Fruit fly (Drosophila melanogaster) whole organism, embryonic: ENCODE data around the gene E2f1.

ENCODE experiments used
- Awh ChIP-seq: fragments of 200-800 bp; sonication (Bioruptor generic); IDR thresholded peaks from 2 replicates; pipeline ENCODE4, ENCODE4 v1.3.6; 2022; ENCODE audit warnings: missing biosample characterization, missing genetic modification characterization
- CG11695 ChIP-seq: fragments of 200-800 bp; sonication (Bioruptor generic); IDR thresholded peaks from 3 replicates; pipeline ENCODE4 v1.3.6; 2022; ENCODE audit warnings: missing biosample characterization, missing genetic modification characterization
- CG11696 ChIP-seq: fragments of 200-800 bp; sonication (Bioruptor generic); IDR thresholded peaks from 2 replicates; pipeline ENCODE4 v1.3.6; 2022; ENCODE audit warnings: missing biosample characterization, missing genetic modification characterization
- CG13296 ChIP-seq: fragments of 200-800 bp; sonication (Bioruptor generic); optimal IDR thresholded peaks from 3 replicates; lab custom pipeline; 2018; ENCODE audit warnings: missing biosample characterization, mild to moderate bottlenecking, missing genetic modification characterization
- CG13894 ChIP-seq: fragments of 200-800 bp; sonication (Bioruptor generic); optimal IDR thresholded peaks from 3 replicates; lab custom pipeline; 2018; ENCODE audit warnings: missing biosample characterization, mild to moderate bottlenecking, missing genetic modification characterization, moderate library complexity
- CG14014 ChIP-seq: fragments of 200-800 bp; sonication (Bioruptor generic); IDR thresholded peaks from 2 replicates; pipeline ENCODE4 v1.3.6; 2022; ENCODE audit warnings: missing biosample characterization, missing genetic modification characterization
- CG17186 ChIP-seq: fragments of 200-800 bp; sonication (Bioruptor generic); optimal IDR thresholded peaks from 3 replicates; lab custom pipeline; 2017; ENCODE audit warnings: missing biosample characterization, missing genetic modification reagents, missing genetic modification characterization
- CG17912 ChIP-seq: fragments of 200-800 bp; sonication (Bioruptor generic); optimal IDR thresholded peaks from 2 replicates; lab custom pipeline; 2018; ENCODE audit warnings: missing biosample characterization, mild to moderate bottlenecking, missing genetic modification characterization
- CG18262 ChIP-seq: fragments of 200-800 bp; optimal IDR thresholded peaks from 3 replicates; lab custom pipeline; 2019; ENCODE audit warnings: missing biosample characterization, mild to moderate bottlenecking, missing genetic modification characterization, moderate library complexity
- CG1832 ChIP-seq: fragments of 200-800 bp; sonication (Bioruptor generic); optimal IDR thresholded peaks from 2 replicates; lab custom pipeline; 2017; ENCODE audit warnings: missing biosample characterization, mild to moderate bottlenecking, missing genetic modification characterization, inconsistent platforms
- CG2116 ChIP-seq: fragments of 200-800 bp; sonication (Bioruptor generic); optimal IDR thresholded peaks from 3 replicates; lab custom pipeline; 2018; ENCODE audit warnings: missing biosample characterization, mild to moderate bottlenecking, missing genetic modification characterization
- CG30403 ChIP-seq: fragments of 200-800 bp; sonication (Bioruptor generic); optimal IDR thresholded peaks from 3 replicates; lab custom pipeline; 2016; ENCODE audit warnings: missing biosample characterization, missing genetic modification characterization
- CG3847 ChIP-seq: fragments of 200-800 bp; sonication (Bioruptor generic); IDR thresholded peaks from 2 replicates; pipeline ENCODE4 v1.3.6; 2022; ENCODE audit warnings: missing biosample characterization, missing genetic modification characterization
- CG42726 ChIP-seq: fragments of 200-800 bp; sonication (Bioruptor generic); IDR thresholded peaks from 2 replicates; pipeline ENCODE4 v1.3.6; 2022; ENCODE audit warnings: missing biosample characterization, missing genetic modification characterization; ENCODE audit not compliant: partially characterized antibody
- CG4328 ChIP-seq: fragments of 200-800 bp; sonication (Bioruptor generic); optimal IDR thresholded peaks from 3 replicates; lab custom pipeline; 2017; ENCODE audit warnings: missing biosample characterization, missing genetic modification reagents, missing genetic modification characterization
- CG4707 ChIP-seq: fragments of 200-800 bp; sonication (Bioruptor generic); optimal IDR thresholded peaks from 2 replicates; lab custom pipeline; 2018; ENCODE audit warnings: missing biosample characterization, mild to moderate bottlenecking, missing genetic modification characterization, moderate library complexity
- CG4854 ChIP-seq: fragments of 200-800 bp; sonication (Bioruptor generic); optimal IDR thresholded peaks from 2 replicates; lab custom pipeline; 2016; ENCODE audit warnings: missing biosample characterization, missing genetic modification characterization, inconsistent platforms
- CG6689 ChIP-seq: fragments of 200-800 bp; sonication (Bioruptor generic); IDR thresholded peaks from 2 replicates; pipeline ENCODE4 v1.3.6; 2022; ENCODE audit warnings: missing biosample characterization, missing genetic modification characterization
- CG7271 ChIP-seq: fragments of 200-800 bp; sonication (Bioruptor generic); optimal IDR thresholded peaks from 2 replicates; lab custom pipeline; 2018; ENCODE audit warnings: missing biosample characterization, mild to moderate bottlenecking, missing genetic modification characterization, moderate library complexity
- CG7556 ChIP-seq: fragments of 200-800 bp; sonication (Bioruptor generic); optimal IDR thresholded peaks from 2 replicates; lab custom pipeline; 2017; ENCODE audit warnings: missing biosample characterization, mild to moderate bottlenecking, missing genetic modification characterization
- CG7745 ChIP-seq: fragments of 200-800 bp; sonication (Bioruptor generic); optimal IDR thresholded peaks from 2 replicates; lab custom pipeline; 2018; ENCODE audit warnings: missing biosample characterization, mild to moderate bottlenecking, missing genetic modification characterization, moderate library complexity
- CG7963 ChIP-seq: fragments of 200-800 bp; sonication (Bioruptor generic); IDR thresholded peaks from 3 replicates; pipeline ENCODE4 v1.3.6; 2022; ENCODE audit warnings: missing biosample characterization, missing genetic modification characterization; ENCODE audit not compliant: partially characterized antibody
- CG8089 ChIP-seq: fragments of 200-800 bp; sonication (Bioruptor generic); optimal IDR thresholded peaks from 3 replicates; lab custom pipeline; 2016; ENCODE audit warnings: missing biosample characterization, missing genetic modification characterization
- CG8281 ChIP-seq: fragments of 200-800 bp; sonication (Bioruptor generic); optimal IDR thresholded peaks from 2 replicates; lab custom pipeline; 2018; ENCODE audit warnings: missing biosample characterization, mild to moderate bottlenecking, missing genetic modification characterization, moderate library complexity
- CG8359 ChIP-seq: fragments of 200-800 bp; sonication (Bioruptor generic); optimal IDR thresholded peaks from 2 replicates; lab custom pipeline; 2017; ENCODE audit warnings: missing biosample characterization, mild to moderate bottlenecking, missing genetic modification characterization, borderline replicate concordance
- CG8924 ChIP-seq: fragments of 200-800 bp; optimal IDR thresholded peaks from 3 replicates; lab custom pipeline; 2019; ENCODE audit warnings: missing biosample characterization, mild to moderate bottlenecking, missing genetic modification characterization, moderate library complexity
- CG9215 ChIP-seq: fragments of 200-800 bp; sonication (Bioruptor generic); IDR thresholded peaks from 2 replicates; pipeline ENCODE4 v1.3.6; 2022; ENCODE audit warnings: missing biosample characterization, missing genetic modification characterization
- E2f2 ChIP-seq: fragments of 200-800 bp; sonication (Bioruptor generic); IDR thresholded peaks from 2 replicates; pipeline ENCODE4 v1.3.6; 2022; ENCODE audit warnings: missing biosample characterization, missing genetic modification characterization
- Ets65A ChIP-seq: fragments of 200-800 bp; sonication (Bioruptor generic); peaks from one replicate; lab custom pipeline; 2016; ENCODE audit warnings: missing biosample characterization, missing genetic modification characterization
- HmgZ ChIP-seq: fragments of 200-800 bp; sonication (Bioruptor generic); optimal IDR thresholded peaks from 2 replicates; lab custom pipeline; 2018; ENCODE audit warnings: missing biosample characterization, mild to moderate bottlenecking, missing genetic modification characterization
- Lim3 ChIP-seq: fragments of 200-800 bp; sonication (Bioruptor generic); IDR thresholded peaks from 2 replicates; pipeline ENCODE4 v1.3.6; 2022; ENCODE audit warnings: missing biosample characterization, missing genetic modification characterization
- Max ChIP-seq: fragments of 200-800 bp; sonication (Bioruptor generic); optimal IDR thresholded peaks from 2 replicates; lab custom pipeline; 2016; ENCODE audit warnings: missing biosample characterization, mild to moderate bottlenecking, missing genetic modification characterization
- Mrtf ChIP-seq: fragments of 200-800 bp; sonication (Bioruptor generic); IDR thresholded peaks from 3 replicates; pipeline ENCODE4 v1.3.6; 2022; ENCODE audit warnings: missing biosample characterization, missing genetic modification characterization
- Neu2 ChIP-seq: fragments of 200-800 bp; sonication (Bioruptor generic); optimal IDR thresholded peaks from 3 replicates; lab custom pipeline; 2016; ENCODE audit warnings: missing biosample characterization, missing genetic modification characterization, borderline replicate concordance
- Pdp1 ChIP-seq, 2 experiments: fragments of 200-800 bp; sonication (Bioruptor generic); optimal IDR thresholded peaks; 3 replicates each; lab custom pipeline; 2016; ENCODE audit warnings: missing biosample characterization in 2 of 2, missing genetic modification characterization in 2 of 2, mild to moderate bottlenecking in 1 of 2, moderate library complexity in 1 of 2
- Scr ChIP-seq: fragments of 200-800 bp; sonication (Bioruptor generic); IDR thresholded peaks from 2 replicates; pipeline ENCODE4 v1.3.6; 2022; ENCODE audit warnings: missing biosample characterization, missing genetic modification characterization; ENCODE audit not compliant: partially characterized antibody
- Sin3A ChIP-seq: fragments of >200 bp; optimal IDR thresholded peaks from 2 replicates; lab custom pipeline; 2018
- Taf1 ChIP-seq: fragments of 200-800 bp; sonication (Bioruptor generic); IDR thresholded peaks from 2 replicates; pipeline ENCODE4 v1.3.6; 2022; ENCODE audit warnings: missing biosample characterization, missing genetic modification characterization
- Usf ChIP-seq: fragments of 200-800 bp; sonication (Bioruptor generic); optimal IDR thresholded peaks from 2 replicates; lab custom pipeline; 2017; ENCODE audit warnings: missing genotype, missing biosample characterization, missing genetic modification characterization
- amos ChIP-seq: fragments of 200-800 bp; sonication (Bioruptor generic); IDR thresholded peaks from 2 replicates; pipeline ENCODE4 v1.3.6; 2022; ENCODE audit warnings: missing biosample characterization, missing genetic modification characterization; ENCODE audit not compliant: partially characterized antibody
- dan ChIP-seq: fragments of 200-800 bp; sonication (Bioruptor generic); IDR thresholded peaks from 2 replicates; pipeline ENCODE4 v1.3.6; 2022; ENCODE audit warnings: missing biosample characterization, missing genetic modification characterization
- fd96Cb ChIP-seq: fragments of 200-800 bp; sonication (Bioruptor generic); optimal IDR thresholded peaks from 2 replicates; lab custom pipeline; 2018; ENCODE audit warnings: missing biosample characterization, mild to moderate bottlenecking, missing genetic modification characterization, moderate library complexity
- grn ChIP-seq: fragments of 200-800 bp; sonication (Bioruptor generic); optimal IDR thresholded peaks from 3 replicates; lab custom pipeline; 2017; ENCODE audit warnings: missing biosample characterization, missing genetic modification characterization
- nom ChIP-seq: fragments of 200-800 bp; sonication (Bioruptor generic); optimal IDR thresholded peaks from 2 replicates; lab custom pipeline; 2017; ENCODE audit warnings: missing biosample characterization, missing genetic modification characterization, mild to moderate bottlenecking, moderate library complexity, missing genetic modification reagents
- pnt ChIP-seq: fragments of 200-800 bp; sonication (Bioruptor generic); optimal IDR thresholded peaks from 3 replicates; lab custom pipeline; 2016; ENCODE audit warnings: missing biosample characterization, missing genetic modification characterization
- pzg ChIP-seq: fragments of 200-800 bp; sonication (Bioruptor generic); optimal IDR thresholded peaks from 3 replicates; lab custom pipeline; 2018; ENCODE audit warnings: missing biosample characterization, mild to moderate bottlenecking, missing genetic modification characterization, moderate library complexity
- sr ChIP-seq: fragments of 200-800 bp; sonication (Bioruptor generic); IDR thresholded peaks from 3 replicates; pipeline ENCODE4 v1.3.6; 2022; ENCODE audit warnings: missing biosample characterization, missing genetic modification characterization
- twi ChIP-seq: fragments of 200-800 bp; optimal IDR thresholded peaks from 2 replicates; lab custom pipeline; 2019; ENCODE audit warnings: missing biosample characterization, mild to moderate bottlenecking, missing genetic modification characterization, moderate library complexity
- vvl ChIP-seq: fragments of 200-800 bp; sonication (Bioruptor generic); IDR thresholded peaks from 2 replicates; pipeline ENCODE4 v1.3.6; 2022; ENCODE audit warnings: missing biosample characterization, missing genetic modification characterization
- z ChIP-seq: fragments of 200-800 bp; sonication (Bioruptor generic); IDR thresholded peaks from 3 replicates; pipeline ENCODE4 v1.3.6; 2022; ENCODE audit warnings: missing biosample characterization, missing genetic modification characterization

E2f1 gene

DNA sequence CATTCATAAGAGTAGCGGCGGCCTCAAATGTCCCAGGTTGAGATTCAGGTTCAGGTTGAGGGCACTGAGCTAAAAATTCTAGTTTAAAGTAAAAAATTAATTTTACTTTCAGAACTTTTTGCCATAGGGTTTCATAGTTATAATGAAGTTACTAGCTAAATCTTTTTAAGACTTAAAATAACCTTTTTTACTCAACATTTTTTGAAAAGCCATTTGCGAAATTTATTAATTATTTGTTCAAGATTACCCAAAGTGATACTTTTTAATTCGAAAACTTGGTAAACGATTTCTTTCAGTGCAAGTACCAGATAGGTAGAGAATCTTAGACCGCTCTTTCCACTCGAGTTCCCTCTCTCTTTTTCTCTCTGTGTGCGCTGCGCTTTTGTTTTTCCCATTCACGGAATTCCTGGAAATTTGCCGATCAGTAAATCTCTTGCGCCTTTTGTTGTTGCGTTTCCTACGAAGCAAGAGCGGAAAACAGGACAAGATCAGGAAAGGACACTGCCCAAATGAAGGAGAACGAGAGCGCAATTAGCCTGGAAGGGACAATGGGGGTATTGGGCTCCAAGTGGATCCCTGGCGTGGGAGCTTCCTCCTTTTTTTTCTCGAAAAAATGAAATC is 19.0 kb downstream of the E2f1 start (continued):
- TF ChIP-seq CG13894 (no peak), CG11696 (GFP tag; lab: Robert Waterston, UW) (0 out of 2 replicates have a peak, but pooled peaks have one; percentile 9), CG30403 (GFP tag; lab: Kevin White, UChicago) (peak; percentile 62), Awh (GFP tag; lab: Robert Waterston, UW) (no peak), dan (GFP tag; lab: Robert Waterston, UW) (no peak), Mrtf (GFP tag; lab: Robert Waterston, UW) (no peak), CG2116 (GFP tag; lab: Kevin White, UChicago) (peak; percentile 25), CG42726 (no peak), CG18262 (peak; percentile 92), E2f2 (GFP tag; lab: Robert Waterston, UW) (no peak; the same call in 1 of the 2 replicates), CG1832 (GFP tag; lab: Kevin White, UChicago) (no peak), sr (no peak), grn (GFP tag; lab: Kevin White, UChicago) (no peak), Pdp1 (GFP tag; optimal IDR thresholded peaks at IDR 0.05; lab: Kevin White, UChicago) (peak; percentile 28 to 45), twi (tag; lab: Kevin White, UChicago) (peak; percentile 72), CG7745 (tag; lab: Kevin White, UChicago) (peak; percentile 17), CG8924 (tag; lab: Kevin White, UChicago) (peak; percentile 80), Max (peak; percentile 23), CG8089 (peak; percentile 24), CG4328 (GFP tag; lab: Kevin White, UChicago) (no peak), Sin3A (lab: Kevin White, UChicago) (no peak), CG14014 (no peak), CG7556 (GFP tag; lab: Kevin White, UChicago) (peak; percentile 76), HmgZ (tag; lab: Kevin White, UChicago) (no peak), CG17912 (GFP tag; lab: Kevin White, UChicago) (no peak), Scr (GFP tag; lab: Robert Waterston, UW) (no peak), CG7963 (GFP tag; lab: Robert Waterston, UW) (no peak), Usf (peak; percentile 48), CG6689 (GFP tag; lab: Robert Waterston, UW) (peak; percentile 72), Neu2 (GFP tag; lab: Kevin White, UChicago) (peak; percentile 83), CG9215 (GFP tag; lab: Robert Waterston, UW) (no peak), CG13296 (no peak), Lim3 (GFP tag; lab: Robert Waterston, UW) (no peak), amos (GFP tag; lab: Robert Waterston, UW) (no peak), CG4707 (GFP tag; lab: Kevin White, UChicago) (no peak), CG7271 (tag; lab: Kevin White, UChicago) (peak; percentile 92), CG4854 (GFP tag; lab: Kevin White, UChicago) (no peak), Taf1 (GFP tag; lab: Robert Waterston, UW) (no peak), CG8359 (GFP tag; lab: Kevin White, UChicago) (peak; percentile 69), fd96Cb (tag; lab: Kevin White, UChicago) (peak; percentile 62), Ets65A (GFP tag; lab: Kevin White, UChicago) (no peak), vvl (GFP tag; lab: Robert Waterston, UW) (peak; percentile 54; the same call in 1 of the 2 replicates), pnt (GFP tag; lab: Kevin White, UChicago) (peak; percentile 42), pzg (GFP tag; lab: Kevin White, UChicago) (no peak), z (GFP tag; lab: Robert Waterston, UW) (no peak), CG8281 (no peak), CG3847 (GFP tag; lab: Robert Waterston, UW) (no peak), CG11695 (GFP tag; lab: Robert Waterston, UW) (no peak), nom (GFP tag; lab: Kevin White, UChicago) (peak; percentile 87), CG17186 (no peak)
